Fruit fly (Drosophila melanogaster) whole organism, embryonic: ENCODE data around the gene CG43894.

Source experiments
- Atf6 ChIP-seq: fragments of 200-800 bp; sonication (Bioruptor generic); IDR thresholded peaks from 2 replicates; pipeline ENCODE4 v1.3.6; 2022; ENCODE audit warnings: missing biosample characterization, missing genetic modification characterization
- C15 ChIP-seq: fragments of 200-800 bp; sonication (Bioruptor generic); IDR thresholded peaks from 3 replicates; pipeline ENCODE4 v1.3.6; 2022; ENCODE audit warnings: missing biosample characterization, missing genetic modification characterization
- CG10366 ChIP-seq: fragments of 200-800 bp; sonication (Bioruptor generic); IDR thresholded peaks from 2 replicates; pipeline ENCODE4 v1.3.6; 2022; ENCODE audit warnings: missing biosample characterization, missing genetic modification characterization
- CG11456 ChIP-seq: fragments of 200-800 bp; sonication (Bioruptor generic); IDR thresholded peaks from 3 replicates; pipeline ENCODE4 v1.3.6; 2022; ENCODE audit warnings: missing biosample characterization, missing genetic modification characterization
- CG12236 ChIP-seq: fragments of 200-800 bp; sonication (Bioruptor generic); optimal IDR thresholded peaks from 2 replicates; lab custom pipeline; 2016; ENCODE audit warnings: missing biosample characterization, missing genetic modification characterization
- CG12744 ChIP-seq: fragments of 200-800 bp; sonication (Bioruptor generic); optimal IDR thresholded peaks from 2 replicates; lab custom pipeline; 2016; ENCODE audit warnings: missing biosample characterization, missing genetic modification characterization
- CG13287 ChIP-seq: fragments of 200-800 bp; sonication (Bioruptor generic); IDR thresholded peaks from 2 replicates; pipeline ENCODE4 v1.3.6; 2022; ENCODE audit warnings: missing biosample characterization, missing genetic modification characterization; ENCODE audit not compliant: partially characterized antibody
- CG15479 ChIP-seq: fragments of 200-800 bp; sonication (Bioruptor generic); optimal IDR thresholded peaks from 3 replicates; lab custom pipeline; 2019; ENCODE audit warnings: missing biosample characterization, mild to moderate bottlenecking, missing genetic modification characterization, moderate library complexity
- CG17612 ChIP-seq: fragments of 200-800 bp; sonication (Bioruptor generic); IDR thresholded peaks from 2 replicates; pipeline ENCODE4 v1.3.6; 2022; ENCODE audit warnings: missing biosample characterization, missing genetic modification characterization
- CG18764 ChIP-seq: fragments of 200-800 bp; sonication (Bioruptor generic); optimal IDR thresholded peaks from 3 replicates; lab custom pipeline; 2016; ENCODE audit warnings: missing biosample characterization, missing genetic modification characterization
- CG3726 ChIP-seq: fragments of 200-800 bp; sonication (Bioruptor generic); IDR thresholded peaks from 3 replicates; pipeline ENCODE4, ENCODE4 v1.3.6; 2022; ENCODE audit warnings: missing biosample characterization, missing genetic modification characterization
- CG3995 ChIP-seq: fragments of 200-800 bp; sonication (Bioruptor generic); optimal IDR thresholded peaks from 3 replicates; lab custom pipeline; 2016; ENCODE audit warnings: missing biosample characterization, missing genetic modification characterization
- CG4854 ChIP-seq: fragments of 200-800 bp; sonication (Bioruptor generic); optimal IDR thresholded peaks from 2 replicates; lab custom pipeline; 2016; ENCODE audit warnings: missing biosample characterization, missing genetic modification characterization, inconsistent platforms
- CG6765 ChIP-seq: fragments of 200-800 bp; sonication (Bioruptor generic); optimal IDR thresholded peaks from 3 replicates; lab custom pipeline; 2017; ENCODE audit warnings: missing biosample characterization, mild to moderate bottlenecking, missing genetic modification characterization
- CG7357 ChIP-seq: fragments of 200-800 bp; sonication (Bioruptor generic); IDR thresholded peaks from 3 replicates; pipeline ENCODE4 v1.3.6; 2022; ENCODE audit warnings: missing biosample characterization, missing genetic modification characterization
- CG8290 ChIP-seq, 3 experiments: fragments of 200-800 bp; sonication (Bioruptor generic); optimal IDR thresholded peaks; 2 replicates each; lab custom pipeline; 2016 to 2019; ENCODE audit warnings: missing biosample characterization in 3 of 3, missing genetic modification characterization in 3 of 3, mild to moderate bottlenecking in 2 of 3, moderate library complexity in 1 of 3
- CG9215 ChIP-seq: fragments of 200-800 bp; sonication (Bioruptor generic); IDR thresholded peaks from 2 replicates; pipeline ENCODE4 v1.3.6; 2022; ENCODE audit warnings: missing biosample characterization, missing genetic modification characterization
- D ChIP-seq, 2 experiments: fragments of 200-800 bp in 1 of 2; fragments of >200 bp in 1 of 2; sonication (Bioruptor generic) in 1 of 2; optimal IDR thresholded peaks; 2 replicates in 1 of 2; 3 replicates in 1 of 2; lab custom pipeline; 2017; ENCODE audit warnings: mild to moderate bottlenecking in 1 of 2, missing biosample characterization in 1 of 2, missing genetic modification characterization in 1 of 2, missing genetic modification reagents in 1 of 2
- Dad ChIP-seq: fragments of 200-800 bp; sonication (Bioruptor generic); optimal IDR thresholded peaks from 3 replicates; lab custom pipeline; 2016; ENCODE audit warnings: missing biosample characterization, missing genetic modification characterization
- E2f1 ChIP-seq: fragments of 200-800 bp; sonication (Bioruptor generic); IDR thresholded peaks from 2 replicates; pipeline ENCODE4 v1.3.6; 2022; ENCODE audit warnings: missing biosample characterization, missing genetic modification characterization
- Hr39 ChIP-seq: fragments of >200 bp; optimal IDR thresholded peaks from 2 replicates; lab custom pipeline; 2017
- Hsf ChIP-seq: fragments of 200-800 bp; sonication (Bioruptor generic); optimal IDR thresholded peaks from 3 replicates; lab custom pipeline; 2016; ENCODE audit warnings: missing biosample characterization, missing genetic modification characterization
- MTF-1 ChIP-seq: fragments of 200-800 bp; sonication (Bioruptor generic); optimal IDR thresholded peaks from 2 replicates; lab custom pipeline; 2018; ENCODE audit warnings: missing biosample characterization, mild to moderate bottlenecking, missing genetic modification characterization, borderline replicate concordance
- NC2α ChIP-seq: fragments of 200-800 bp; sonication (Bioruptor generic); optimal IDR thresholded peaks from 2 replicates; lab custom pipeline; 2016; ENCODE audit warnings: missing biosample characterization, missing genetic modification characterization
- Opbp ChIP-seq: fragments of 200-800 bp; sonication (Bioruptor generic); IDR thresholded peaks from 3 replicates; pipeline ENCODE4 v1.3.6; 2022; ENCODE audit warnings: missing biosample characterization, missing genetic modification characterization; ENCODE audit not compliant: partially characterized antibody
- Ptx1 ChIP-seq: fragments of 200-800 bp; sonication (Bioruptor generic); IDR thresholded peaks from 2 replicates; pipeline ENCODE4 v1.3.6; 2022; ENCODE audit warnings: missing biosample characterization, missing genetic modification characterization
- Rx ChIP-seq: fragments of 200-800 bp; sonication (Bioruptor generic); IDR thresholded peaks from 2 replicates; pipeline ENCODE4 v1.3.6; 2022; ENCODE audit warnings: missing biosample characterization, missing genetic modification characterization
- Scr ChIP-seq: fragments of 200-800 bp; sonication (Bioruptor generic); IDR thresholded peaks from 2 replicates; pipeline ENCODE4 v1.3.6; 2022; ENCODE audit warnings: missing biosample characterization, missing genetic modification characterization; ENCODE audit not compliant: partially characterized antibody
- Sry-β ChIP-seq: fragments of 200-800 bp; sonication (Bioruptor generic); optimal IDR thresholded peaks from 2 replicates; lab custom pipeline; 2018; ENCODE audit warnings: missing biosample characterization, mild to moderate bottlenecking, missing genetic modification characterization, moderate library complexity
- YL-1 ChIP-seq: fragments of 200-800 bp; sonication (Bioruptor generic); optimal IDR thresholded peaks from 3 replicates; lab custom pipeline; 2017; ENCODE audit warnings: missing biosample characterization, mild to moderate bottlenecking, missing genetic modification characterization
- ac ChIP-seq: fragments of 200-800 bp; sonication (Bioruptor generic); optimal IDR thresholded peaks from 3 replicates; lab custom pipeline; 2017; ENCODE audit warnings: missing biosample characterization, mild to moderate bottlenecking, missing genetic modification characterization
- ara ChIP-seq: fragments of 200-800 bp; sonication (Bioruptor generic); IDR thresholded peaks from 2 replicates; pipeline ENCODE4 v1.3.6; 2022; ENCODE audit warnings: missing biosample characterization, missing genetic modification characterization
- ato ChIP-seq: fragments of 200-800 bp; sonication (Bioruptor generic); IDR thresholded peaks from 2 replicates; pipeline ENCODE4 v1.3.6; 2022; ENCODE audit warnings: missing biosample characterization, missing genetic modification characterization; ENCODE audit not compliant: partially characterized antibody
- bigmax ChIP-seq: fragments of 200-800 bp; sonication (Bioruptor generic); optimal IDR thresholded peaks from 2 replicates; lab custom pipeline; 2018; ENCODE audit warnings: missing biosample characterization, mild to moderate bottlenecking, missing genetic modification characterization
- crc ChIP-seq: fragments of 200-800 bp; sonication (Bioruptor generic); optimal IDR thresholded peaks from 2 replicates; lab custom pipeline; 2016; ENCODE audit warnings: missing biosample characterization, missing genetic modification characterization
- crol ChIP-seq: fragments of 200-800 bp; sonication (Bioruptor generic); IDR thresholded peaks from 2 replicates; pipeline ENCODE4 v1.3.6; 2022; ENCODE audit warnings: missing biosample characterization, missing genetic modification characterization
- disco-r ChIP-seq: fragments of 200-800 bp; sonication (Bioruptor generic); optimal IDR thresholded peaks from 2 replicates; lab custom pipeline; 2016; ENCODE audit warnings: missing biosample characterization, missing genetic modification characterization
- eve ChIP-seq, 2 experiments: fragments of >200 bp; optimal IDR thresholded peaks; 2 replicates each; lab custom pipeline; 2017; ENCODE audit warnings: missing biosample characterization in 2 of 2, missing genetic modification characterization in 2 of 2
- fu2 ChIP-seq: fragments of 200-800 bp; sonication (Bioruptor generic); optimal IDR thresholded peaks from 2 replicates; lab custom pipeline; 2016; ENCODE audit warnings: missing biosample characterization, missing genetic modification characterization
- gfzf ChIP-seq: fragments of 200-800 bp; sonication (Bioruptor generic); optimal IDR thresholded peaks from 2 replicates; lab custom pipeline; 2016; ENCODE audit warnings: missing biosample characterization, mild to moderate bottlenecking, missing genetic modification characterization, moderate library complexity
- jing ChIP-seq: fragments of 200-800 bp; sonication (Bioruptor generic); optimal IDR thresholded peaks from 2 replicates; lab custom pipeline; 2018; ENCODE audit warnings: missing biosample characterization, mild to moderate bottlenecking, missing genetic modification characterization
- salm ChIP-seq: fragments of 200-800 bp; sonication (Bioruptor generic); optimal IDR thresholded peaks from 2 replicates; lab custom pipeline; 2018; ENCODE audit warnings: missing biosample characterization, mild to moderate bottlenecking, missing genetic modification characterization
- slbo ChIP-seq: fragments of 200-800 bp; sonication (Bioruptor generic); IDR thresholded peaks from 2 replicates; pipeline ENCODE4 v1.3.6; 2022; ENCODE audit warnings: missing biosample characterization, missing genetic modification characterization
- sna ChIP-seq: fragments of 200-800 bp; sonication (Bioruptor generic); IDR thresholded peaks from 2 replicates; pipeline ENCODE4 v1.3.6; 2022; ENCODE audit warnings: missing biosample characterization, missing genetic modification characterization; ENCODE audit not compliant: partially characterized antibody
- sug ChIP-seq: fragments of 200-800 bp; optimal IDR thresholded peaks from 2 replicates; lab custom pipeline; 2019; ENCODE audit warnings: missing biosample characterization, mild to moderate bottlenecking, missing genetic modification characterization, moderate library complexity
- tll ChIP-seq, 2 experiments: fragments of 200-800 bp in 1 of 2; fragments of >200 bp in 1 of 2; sonication (Bioruptor generic) in 1 of 2; optimal IDR thresholded peaks; 2 replicates each; lab custom pipeline; 2017 to 2019; ENCODE audit warnings: missing biosample characterization in 2 of 2, missing genetic modification characterization in 2 of 2, mild to moderate bottlenecking in 1 of 2, moderate library complexity in 1 of 2
- trem ChIP-seq: fragments of 200-800 bp; optimal IDR thresholded peaks from 3 replicates; lab custom pipeline; 2019; ENCODE audit warnings: missing biosample characterization, mild to moderate bottlenecking, missing genetic modification characterization, moderate library complexity
- unc-4 ChIP-seq: fragments of 200-800 bp; sonication (Bioruptor generic); IDR thresholded peaks from 2 replicates; pipeline ENCODE4 v1.3.6; 2022; ENCODE audit warnings: missing biosample characterization, missing genetic modification characterization; ENCODE audit not compliant: partially characterized antibody

The CG43894 gene

dm6 chr3L:12843056-12843799, 46.3 kb upstream of the CG43894 start, which contains the start of gene nebu (continued):
- peak; percentile 90 for TF ChIP-seq CG18764
- TF ChIP-seq Atf6 (GFP tag; lab: Robert Waterston, UW): peak; percentile 99
- peak; percentile 94 for TF ChIP-seq Dad
- peak; percentile 82 for TF ChIP-seq CG12236
- TF ChIP-seq crc (GFP tag; lab: Kevin White, UChicago): peak; percentile 95
- TF ChIP-seq YL-1 (GFP tag; lab: Kevin White, UChicago): peak; percentile 55
- peak; percentile 94 for TF ChIP-seq CG6765 (GFP tag; lab: Kevin White, UChicago)
- TF ChIP-seq crol (GFP tag; lab: Robert Waterston, UW): peak; percentile 61
- TF ChIP-seq unc-4 (GFP tag; lab: Robert Waterston, UW): no peak
- TF ChIP-seq ara (GFP tag; lab: Robert Waterston, UW): no peak; the same call in 1 of the 2 replicates
- peak; percentile 95 for TF ChIP-seq CG17612 (GFP tag; lab: Robert Waterston, UW)
- peak; percentile 97 for TF ChIP-seq Ptx1 (GFP tag; lab: Robert Waterston, UW)
- no peak; the same call in 1 of the 2 replicates for TF ChIP-seq Rx (GFP tag; lab: Robert Waterston, UW)
- TF ChIP-seq Sry-β: no peak
- peak; percentile 92 for TF ChIP-seq C15 (GFP tag; lab: Robert Waterston, UW)
- no peak; the same call in 2 of the 3 replicates for TF ChIP-seq CG3726 (GFP tag; lab: Robert Waterston, UW)
- no peak for TF ChIP-seq Hr39
- peak; percentile 93 for TF ChIP-seq disco-r
- peak; percentile 92 for TF ChIP-seq sug (tag; lab: Kevin White, UChicago)
- peak; percentile 91 for TF ChIP-seq NC2α (GFP tag; lab: Kevin White, UChicago)
- no peak for TF ChIP-seq Scr (GFP tag; lab: Robert Waterston, UW)
- peak; percentile 97 for TF ChIP-seq E2f1 (GFP tag; lab: Robert Waterston, UW)
- peak; percentile 26 for TF ChIP-seq CG8290 (GFP tag; optimal IDR thresholded peaks at IDR 0.05; lab: Kevin White, UChicago)
- peak in 1 of 2 experiments; percentile 98 for TF ChIP-seq CG8290 (tag; optimal IDR thresholded peaks at IDR 0.05; lab: Kevin White, UChicago)
- TF ChIP-seq CG11456 (GFP tag; lab: Robert Waterston, UW): peak; percentile 97
- peak; percentile 86 for TF ChIP-seq jing (GFP tag; lab: Kevin White, UChicago)
- TF ChIP-seq ac (GFP tag; lab: Kevin White, UChicago): peak; percentile 62
- peak; percentile 94 for TF ChIP-seq CG9215 (GFP tag; lab: Robert Waterston, UW)
- no peak for TF ChIP-seq CG15479
- peak; percentile 98 for TF ChIP-seq fu2 (GFP tag; lab: Kevin White, UChicago)
- no peak for TF ChIP-seq sna (GFP tag; lab: Robert Waterston, UW)
- TF ChIP-seq tll (GFP tag; optimal IDR thresholded peaks at IDR 0.05; lab: Kevin White, UChicago): no peak
- peak; percentile 22 for TF ChIP-seq bigmax
- peak; percentile 81 for TF ChIP-seq CG3995
- peak; percentile 17 for TF ChIP-seq gfzf (GFP tag; lab: Kevin White, UChicago)
- TF ChIP-seq D (optimal IDR thresholded peaks at IDR 0.05; lab: Kevin White, UChicago): no peak
- peak; percentile 88 for TF ChIP-seq D (GFP tag; optimal IDR thresholded peaks at IDR 0.05; lab: Kevin White, UChicago)
- peak; percentile 88 for TF ChIP-seq CG7357 (GFP tag; lab: Robert Waterston, UW)
- peak; percentile 97 for TF ChIP-seq Hsf (GFP tag; lab: Kevin White, UChicago)
- no peak for TF ChIP-seq ato (GFP tag; lab: Robert Waterston, UW)
- no peak for TF ChIP-seq Opbp (GFP tag; lab: Robert Waterston, UW)
- peak; percentile 57 for TF ChIP-seq trem (tag; lab: Kevin White, UChicago)
- peak; percentile 90 for TF ChIP-seq MTF-1 (GFP tag; lab: Kevin White, UChicago)
- TF ChIP-seq CG13287 (GFP tag; lab: Robert Waterston, UW): 0 out of 2 replicates have a peak, but pooled peaks have one; percentile 15
- TF ChIP-seq CG4854 (GFP tag; lab: Kevin White, UChicago): peak; percentile 94
- TF ChIP-seq salm (tag; lab: Kevin White, UChicago): peak; percentile 84
- peak; percentile 96 for TF ChIP-seq CG12744 (GFP tag; lab: Kevin White, UChicago)
- TF ChIP-seq eve (GFP tag; optimal IDR thresholded peaks at IDR 0.05; lab: Kevin White, UChicago): peak in 1 of 2 experiments; percentile 95
- TF ChIP-seq CG10366 (GFP tag; lab: Robert Waterston, UW): peak; percentile 95
- TF ChIP-seq slbo: peak; percentile 99
